Fruit fly (Drosophila melanogaster) whole organism, embryonic: Measurements from ENCODE around the gene Prp3.

ENCODE experiments used
- Abd-B ChIP-seq: fragments of 200-800 bp; sonication (Bioruptor generic); optimal IDR thresholded peaks from 2 replicates; lab custom pipeline; 2018; ENCODE audit warnings: missing biosample characterization, mild to moderate bottlenecking, missing genetic modification characterization, moderate library complexity
- B-H2 ChIP-seq: fragments of 200-800 bp; sonication (Bioruptor generic); optimal IDR thresholded peaks from 2 replicates; lab custom pipeline; 2018; ENCODE audit warnings: missing biosample characterization, mild to moderate bottlenecking, missing genetic modification characterization
- Bgb ChIP-seq: fragments of 200-800 bp; sonication (Bioruptor generic); IDR thresholded peaks from 2 replicates; pipeline ENCODE4 v1.3.6; 2022; ENCODE audit warnings: missing biosample characterization, missing genetic modification characterization; ENCODE audit not compliant: partially characterized antibody
- CG12942 ChIP-seq: fragments of 200-800 bp; sonication (Bioruptor generic); optimal IDR thresholded peaks from 3 replicates; lab custom pipeline; 2016; ENCODE audit warnings: missing biosample characterization, missing genetic modification characterization
- CG13624 ChIP-seq: fragments of 200-800 bp; sonication (Bioruptor generic); optimal IDR thresholded peaks from 2 replicates; lab custom pipeline; 2016; ENCODE audit warnings: missing biosample characterization, missing genetic modification characterization
- CG14014 ChIP-seq: fragments of 200-800 bp; sonication (Bioruptor generic); IDR thresholded peaks from 2 replicates; pipeline ENCODE4 v1.3.6; 2022; ENCODE audit warnings: missing biosample characterization, missing genetic modification characterization
- CG14441 ChIP-seq: fragments of 200-800 bp; sonication (Bioruptor generic); IDR thresholded peaks from 2 replicates; pipeline ENCODE4 v1.3.6; 2022; ENCODE audit warnings: missing biosample characterization, missing genetic modification characterization
- CG15269 ChIP-seq: fragments of 200-800 bp; sonication (Bioruptor generic); optimal IDR thresholded peaks from 2 replicates; lab custom pipeline; 2018; ENCODE audit warnings: missing biosample characterization, mild to moderate bottlenecking, missing genetic modification characterization, moderate library complexity
- CG16779 ChIP-seq: fragments of 200-800 bp; sonication (Bioruptor generic); IDR thresholded peaks from 2 replicates; pipeline ENCODE4 v1.3.6; 2022; ENCODE audit warnings: missing biosample characterization, missing genetic modification characterization
- CG17359 ChIP-seq: fragments of 200-800 bp; sonication (Bioruptor generic); optimal IDR thresholded peaks from 3 replicates; lab custom pipeline; 2018; ENCODE audit warnings: missing biosample characterization, mild to moderate bottlenecking, missing genetic modification characterization, moderate library complexity
- CG17802 ChIP-seq: fragments of 200-800 bp; sonication (Bioruptor generic); optimal IDR thresholded peaks from 2 replicates; lab custom pipeline; 2018; ENCODE audit warnings: missing biosample characterization, mild to moderate bottlenecking, missing genetic modification characterization, moderate library complexity
- CG32767 ChIP-seq: fragments of 200-800 bp; sonication (Bioruptor generic); IDR thresholded peaks from 2 replicates; pipeline ENCODE4 v1.3.6; 2022; ENCODE audit warnings: missing biosample characterization, missing genetic modification characterization
- CG33213 ChIP-seq: fragments of 200-800 bp; sonication (Bioruptor generic); optimal IDR thresholded peaks from 3 replicates; lab custom pipeline; 2016; ENCODE audit warnings: missing biosample characterization, missing genetic modification characterization
- CG34224 ChIP-seq: fragments of 200-800 bp; sonication (Bioruptor generic); IDR thresholded peaks from 3 replicates; pipeline ENCODE4 v1.3.6; 2022; ENCODE audit warnings: missing biosample characterization, missing genetic modification characterization; ENCODE audit not compliant: partially characterized antibody
- CG34376 ChIP-seq: fragments of 200-800 bp; sonication (Bioruptor generic); optimal IDR thresholded peaks from 2 replicates; lab custom pipeline; 2018; ENCODE audit warnings: missing biosample characterization, mild to moderate bottlenecking, missing genetic modification characterization
- CG3726 ChIP-seq: fragments of 200-800 bp; sonication (Bioruptor generic); IDR thresholded peaks from 3 replicates; pipeline ENCODE4, ENCODE4 v1.3.6; 2022; ENCODE audit warnings: missing biosample characterization, missing genetic modification characterization
- CG6683 ChIP-seq: fragments of 200-800 bp; sonication (Bioruptor generic); optimal IDR thresholded peaks from 2 replicates; lab custom pipeline; 2017; ENCODE audit warnings: missing biosample characterization, mild to moderate bottlenecking, missing genetic modification characterization, missing genetic modification reagents
- CG9609 ChIP-seq: fragments of 200-800 bp; sonication (Bioruptor generic); optimal IDR thresholded peaks from 3 replicates; lab custom pipeline; 2016; ENCODE audit warnings: missing biosample characterization, missing genetic modification characterization
- Dip3 ChIP-seq: fragments of 200-800 bp; sonication (Bioruptor generic); optimal IDR thresholded peaks from 3 replicates; lab custom pipeline; 2016; ENCODE audit warnings: missing biosample characterization, missing genetic modification characterization
- E2f2 ChIP-seq: fragments of 200-800 bp; sonication (Bioruptor generic); IDR thresholded peaks from 2 replicates; pipeline ENCODE4 v1.3.6; 2022; ENCODE audit warnings: missing biosample characterization, missing genetic modification characterization
- Ets97D ChIP-seq: fragments of 200-800 bp; sonication (Bioruptor generic); optimal IDR thresholded peaks from 3 replicates; lab custom pipeline; 2016; ENCODE audit warnings: missing biosample characterization, missing genetic modification characterization
- HHEX ChIP-seq: fragments of 200-800 bp; sonication (Bioruptor generic); optimal IDR thresholded peaks from 3 replicates; lab custom pipeline; 2017; ENCODE audit warnings: missing biosample characterization, mild to moderate bottlenecking, missing genetic modification characterization, missing genetic modification reagents
- Hey ChIP-seq: fragments of 200-800 bp; sonication (Bioruptor generic); optimal IDR thresholded peaks from 3 replicates; lab custom pipeline; 2018; ENCODE audit warnings: missing biosample characterization, mild to moderate bottlenecking, missing genetic modification characterization
- Hmr ChIP-seq: fragments of 200-800 bp; sonication (Bioruptor generic); optimal IDR thresholded peaks from 3 replicates; lab custom pipeline; 2017; ENCODE audit warnings: mild to moderate bottlenecking, missing biosample characterization, missing genetic modification reagents, missing genetic modification characterization
- Hsf ChIP-seq: fragments of 200-800 bp; sonication (Bioruptor generic); optimal IDR thresholded peaks from 3 replicates; lab custom pipeline; 2016; ENCODE audit warnings: missing biosample characterization, missing genetic modification characterization
- Lpt ChIP-seq: fragments of >200 bp; optimal IDR thresholded peaks from 2 replicates; lab custom pipeline; 2018; ENCODE audit warnings: missing biosample characterization, missing genetic modification characterization
- Mrtf ChIP-seq: fragments of 200-800 bp; sonication (Bioruptor generic); IDR thresholded peaks from 3 replicates; pipeline ENCODE4 v1.3.6; 2022; ENCODE audit warnings: missing biosample characterization, missing genetic modification characterization
- NK7.1 ChIP-seq: fragments of 200-800 bp; sonication (Bioruptor generic); optimal IDR thresholded peaks from 3 replicates; lab custom pipeline; 2016; ENCODE audit warnings: missing biosample characterization, missing genetic modification characterization
- Oli ChIP-seq: fragments of 200-800 bp; sonication (Bioruptor generic); optimal IDR thresholded peaks from 2 replicates; lab custom pipeline; 2018; ENCODE audit warnings: missing biosample characterization, mild to moderate bottlenecking, missing genetic modification characterization, moderate library complexity
- Poxn ChIP-seq: fragments of 200-800 bp; sonication (Bioruptor generic); IDR thresholded peaks from 2 replicates; pipeline ENCODE4 v1.3.6; 2022; ENCODE audit warnings: missing biosample characterization, missing genetic modification characterization
- Sry-δ ChIP-seq: fragments of 200-800 bp; sonication (Bioruptor generic); optimal IDR thresholded peaks from 2 replicates; lab custom pipeline; 2016; ENCODE audit warnings: missing biosample characterization, missing genetic modification characterization
- abd-A ChIP-seq: fragments of 200-800 bp; sonication (Bioruptor generic); optimal IDR thresholded peaks from 3 replicates; lab custom pipeline; 2019; ENCODE audit warnings: missing biosample characterization, mild to moderate bottlenecking, missing genetic modification characterization, moderate library complexity
- chinmo ChIP-seq: fragments of 200-800 bp; sonication (Bioruptor generic); IDR thresholded peaks from 4 replicates; pipeline ENCODE4 v1.3.6; 2022; ENCODE audit warnings: missing biosample characterization, missing genetic modification characterization; ENCODE audit not compliant: partially characterized antibody
- crp ChIP-seq, 2 experiments: fragments of 200-800 bp; sonication (Bioruptor generic); optimal IDR thresholded peaks; 2 replicates in 1 of 2; 3 replicates in 1 of 2; lab custom pipeline; 2017; ENCODE audit warnings: missing biosample characterization in 2 of 2, missing genetic modification characterization in 2 of 2, mild to moderate bottlenecking in 1 of 2, moderate library complexity in 1 of 2
- dimm ChIP-seq: fragments of 200-800 bp; sonication (Bioruptor generic); IDR thresholded peaks from 2 replicates; pipeline ENCODE4 v1.3.6; 2022; ENCODE audit warnings: missing biosample characterization, missing genetic modification characterization
- dysf ChIP-seq: fragments of 200-800 bp; sonication (Bioruptor generic); IDR thresholded peaks from 3 replicates; pipeline ENCODE4 v1.3.6; 2022; ENCODE audit warnings: missing biosample characterization, missing genetic modification characterization
- fd102C ChIP-seq: fragments of 200-800 bp; sonication (Bioruptor generic); optimal IDR thresholded peaks from 2 replicates; lab custom pipeline; 2018; ENCODE audit warnings: missing biosample characterization, mild to moderate bottlenecking, missing genetic modification characterization, moderate library complexity
- fu2 ChIP-seq: fragments of 200-800 bp; sonication (Bioruptor generic); optimal IDR thresholded peaks from 2 replicates; lab custom pipeline; 2016; ENCODE audit warnings: missing biosample characterization, missing genetic modification characterization
- gfzf ChIP-seq: fragments of 200-800 bp; sonication (Bioruptor generic); optimal IDR thresholded peaks from 2 replicates; lab custom pipeline; 2016; ENCODE audit warnings: missing biosample characterization, mild to moderate bottlenecking, missing genetic modification characterization, moderate library complexity
- h ChIP-seq: fragments of >200 bp; optimal IDR thresholded peaks from 2 replicates; lab custom pipeline; 2017
- hbn ChIP-seq: fragments of 200-800 bp; sonication (Bioruptor generic); IDR thresholded peaks from 2 replicates; pipeline ENCODE4 v1.3.6; 2022; ENCODE audit warnings: missing biosample characterization, missing genetic modification characterization; ENCODE audit not compliant: partially characterized antibody
- mld ChIP-seq: fragments of 200-800 bp; sonication (Bioruptor generic); IDR thresholded peaks from 3 replicates; pipeline ENCODE4 v1.3.6; 2022; ENCODE audit warnings: missing biosample characterization, missing genetic modification characterization; ENCODE audit not compliant: partially characterized antibody
- nerfin-2 ChIP-seq: fragments of 200-800 bp; sonication (Bioruptor generic); IDR thresholded peaks from 2 replicates; pipeline ENCODE4 v1.3.6; 2022; ENCODE audit warnings: missing biosample characterization, missing genetic modification characterization; ENCODE audit not compliant: partially characterized antibody
- odd ChIP-seq: fragments of 200-800 bp; sonication (Bioruptor generic); optimal IDR thresholded peaks from 2 replicates; lab custom pipeline; 2017; ENCODE audit warnings: missing biosample characterization, mild to moderate bottlenecking, missing genetic modification characterization
- sd ChIP-seq: fragments of 200-800 bp; sonication (Bioruptor generic); optimal IDR thresholded peaks from 3 replicates; lab custom pipeline; 2018; ENCODE audit warnings: missing biosample characterization, mild to moderate bottlenecking, missing genetic modification characterization, moderate library complexity
- sisA ChIP-seq: fragments of 200-800 bp; sonication (Bioruptor generic); IDR thresholded peaks from 2 replicates; pipeline ENCODE4 v1.3.6; 2022; ENCODE audit warnings: missing biosample characterization, missing genetic modification characterization
- tin ChIP-seq: fragments of 200-800 bp; sonication (Bioruptor generic); optimal IDR thresholded peaks from 3 replicates; lab custom pipeline; 2016; ENCODE audit warnings: missing biosample characterization, missing genetic modification characterization
- twi ChIP-seq: fragments of 200-800 bp; optimal IDR thresholded peaks from 2 replicates; lab custom pipeline; 2019; ENCODE audit warnings: missing biosample characterization, mild to moderate bottlenecking, missing genetic modification characterization, moderate library complexity

Prp3 gene

DNA sequence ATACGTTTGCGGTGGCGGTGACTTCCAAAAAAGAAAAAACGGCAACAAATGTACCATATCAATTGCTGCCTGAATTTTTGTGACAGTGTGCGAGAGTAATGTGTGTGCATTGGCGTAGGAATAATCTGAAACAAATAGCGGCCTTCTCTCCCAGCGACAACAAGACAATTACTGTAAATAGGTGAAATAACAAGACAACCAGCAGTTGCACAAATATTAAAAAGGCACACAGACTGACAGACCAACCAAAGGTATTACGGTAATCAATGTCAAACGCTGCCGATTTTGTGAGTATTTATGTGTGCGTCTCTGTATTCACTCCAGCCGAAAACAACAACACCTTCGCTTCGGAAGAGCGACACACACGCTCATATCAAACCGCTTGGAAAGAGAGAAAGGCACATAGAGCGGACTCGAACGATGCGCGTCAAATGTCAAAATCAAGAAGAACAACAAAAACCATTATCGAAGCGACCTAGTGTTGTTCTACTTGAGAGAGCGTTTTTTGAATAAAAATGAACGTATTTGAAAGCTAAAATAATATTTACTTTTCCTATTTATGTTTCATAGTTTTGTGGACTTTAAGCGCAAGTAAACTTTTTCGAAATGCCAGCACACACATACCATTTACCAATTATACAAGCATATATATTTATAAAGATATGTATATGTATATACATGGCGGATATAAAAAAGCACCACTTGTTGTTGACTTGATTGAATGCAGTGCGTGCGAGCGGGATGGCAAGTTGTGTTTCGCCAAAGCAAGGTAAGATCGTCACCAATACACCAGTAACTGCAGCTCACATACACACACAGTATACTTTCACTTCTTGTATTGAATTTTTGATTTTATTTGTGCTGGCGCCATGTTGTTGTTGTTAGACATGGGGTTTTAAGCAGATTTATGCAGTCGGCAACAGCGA, 3.1 kb upstream of the Prp3 start (continued):
- peak; percentile 76 for TF ChIP-seq chinmo (GFP tag; lab: Robert Waterston, UW)
- peak; percentile 65 for TF ChIP-seq abd-A (tag; lab: Kevin White, UChicago)
- peak; percentile 13 for TF ChIP-seq fu2 (GFP tag; lab: Kevin White, UChicago)
- no peak for TF ChIP-seq B-H2
- TF ChIP-seq CG14014 (GFP tag; lab: Robert Waterston, UW): peak; percentile 67; the same call in 1 of the 2 replicates
- no peak for TF ChIP-seq crp (GFP tag; optimal IDR thresholded peaks at IDR 0.05; lab: Kevin White, UChicago)
- TF ChIP-seq CG33213 (GFP tag; lab: Kevin White, UChicago): peak; percentile 49
- TF ChIP-seq CG12942 (GFP tag; lab: Kevin White, UChicago): no peak
- no peak for TF ChIP-seq nerfin-2 (GFP tag; lab: Robert Waterston, UW)
- no peak for TF ChIP-seq Dip3 (GFP tag; lab: Kevin White, UChicago)
- peak; percentile 50; the same call in 1 of the 2 replicates for TF ChIP-seq E2f2
- peak; percentile 55 for TF ChIP-seq odd (GFP tag; lab: Kevin White, UChicago)
- TF ChIP-seq tin (GFP tag; lab: Kevin White, UChicago): peak; percentile 12
- peak; percentile 14 for TF ChIP-seq CG13624 (GFP tag; lab: Kevin White, UChicago)
- TF ChIP-seq Abd-B (GFP tag; lab: Kevin White, UChicago): no peak
- peak; percentile 84 for TF ChIP-seq sd (tag; lab: Kevin White, UChicago)
- TF ChIP-seq sisA (GFP tag; lab: Robert Waterston, UW): no peak
- TF ChIP-seq Bgb: no peak
- peak; percentile 18 for TF ChIP-seq Oli (tag; lab: Kevin White, UChicago)
- peak; percentile 63 for TF ChIP-seq CG17359 (tag; lab: Kevin White, UChicago)
- no peak for TF ChIP-seq Ets97D (GFP tag; lab: Kevin White, UChicago)
- no peak for TF ChIP-seq CG9609 (GFP tag; lab: Kevin White, UChicago)
- no peak for TF ChIP-seq fd102C
- TF ChIP-seq Poxn (GFP tag; lab: Robert Waterston, UW): no peak
- no peak for TF ChIP-seq gfzf (GFP tag; lab: Kevin White, UChicago)
- peak; percentile 35; the same call in 1 of the 3 replicates for TF ChIP-seq dysf
- TF ChIP-seq CG34376 (GFP tag; lab: Kevin White, UChicago): peak; percentile 94
- TF ChIP-seq Hey: peak; percentile 25
- TF ChIP-seq CG14441 (GFP tag; lab: Robert Waterston, UW): peak; percentile 43; the same call in 1 of the 2 replicates
- peak; percentile 44; the same call in 1 of the 2 replicates for TF ChIP-seq CG16779
- no peak for TF ChIP-seq dimm (GFP tag; lab: Robert Waterston, UW)
- no peak for TF ChIP-seq Lpt (GFP tag; lab: Kevin White, UChicago)
- TF ChIP-seq CG34224: no peak; the same call in 2 of the 3 replicates
- peak; percentile 24 for TF ChIP-seq CG17802 (tag; lab: Kevin White, UChicago)
- peak; percentile 78 for TF ChIP-seq HHEX (GFP tag; lab: Kevin White, UChicago)
- peak; percentile 65 for TF ChIP-seq CG6683 (GFP tag; lab: Kevin White, UChicago)
- TF ChIP-seq Hmr (GFP tag; lab: Kevin White, UChicago): peak; percentile 86
- TF ChIP-seq CG3726 (GFP tag; lab: Robert Waterston, UW): no peak; the same call in 2 of the 3 replicates
- peak; percentile 49; the same call in 1 of the 3 replicates for TF ChIP-seq Mrtf (GFP tag; lab: Robert Waterston, UW)
- TF ChIP-seq NK7.1 (GFP tag; lab: Kevin White, UChicago): peak; percentile 31
- no peak for TF ChIP-seq hbn
- no peak for TF ChIP-seq mld
- no peak for TF ChIP-seq h (lab: Kevin White, UChicago)
- peak; percentile 58 for TF ChIP-seq Hsf
- TF ChIP-seq twi: peak; percentile 29
- peak; percentile 51; the same call in 1 of the 2 replicates for TF ChIP-seq CG32767 (GFP tag; lab: Robert Waterston, UW)
- TF ChIP-seq Sry-δ: peak; percentile 23
- TF ChIP-seq CG15269 (tag; lab: Kevin White, UChicago): peak; percentile 52
